Worm (Caenorhabditis elegans) whole organism, young adult: Measurements from ENCODE around the gene Y51B9A.5.

Experiments used
- B0261.1 ChIP-seq: sonication (generic microtip); optimal IDR thresholded peaks from 2 replicates; lab custom pipeline; 2016; ENCODE audit warnings: mild to moderate bottlenecking, missing genetic modification characterization, moderate library complexity, missing compliant biosample characterization
- F10E7.11 ChIP-seq: sonication (generic microtip); optimal IDR thresholded peaks from 2 replicates; lab custom pipeline; 2017; ENCODE audit warnings: mild to moderate bottlenecking, missing genetic modification characterization, moderate library complexity, missing compliant biosample characterization
- F23B12.7 ChIP-seq: sonication (generic microtip); optimal IDR thresholded peaks from 2 replicates; lab custom pipeline; 2017; ENCODE audit warnings: missing genetic modification characterization, mild to moderate bottlenecking, missing compliant biosample characterization, antibody characterized with exemption, moderate library complexity; ENCODE audit not compliant: insufficient read depth
- F33H1.4 ChIP-seq: fragments of 200-800 bp; sonication (Bioruptor generic); IDR thresholded peaks from 2 replicates; pipeline ENCODE4 v1.3.6; 2022; ENCODE audit warnings: missing genetic modification reagents, missing genetic modification characterization, missing compliant biosample characterization
- F37B4.10 ChIP-seq: fragments of 200-800 bp; sonication (Bioruptor generic); IDR thresholded peaks from 2 replicates; pipeline ENCODE4 v1.3.6; 2022; ENCODE audit warnings: missing genetic modification characterization, missing compliant biosample characterization
- F39B2.1 ChIP-seq: fragments of 200-800 bp; sonication (Bioruptor generic); IDR thresholded peaks from 2 replicates; pipeline ENCODE4 v1.3.6; 2022; ENCODE audit warnings: missing genetic modification reagents, missing genetic modification characterization, missing compliant biosample characterization
- F52B5.7 ChIP-seq: sonication (generic microtip); optimal IDR thresholded peaks from 2 replicates; lab custom pipeline; 2016; ENCODE audit warnings: mild to moderate bottlenecking, missing genetic modification characterization, missing compliant biosample characterization
- F57A8.1 ChIP-seq: fragments of 200-800 bp; sonication (Bioruptor generic); optimal IDR thresholded peaks from 2 replicates; lab custom pipeline; 2018; ENCODE audit warnings: mild to moderate bottlenecking, missing genetic modification characterization, moderate library complexity, missing compliant biosample characterization
- F57C9.4 ChIP-seq: sonication (generic microtip); optimal IDR thresholded peaks from 2 replicates; lab custom pipeline; 2017; ENCODE audit warnings: mild to moderate bottlenecking, missing genetic modification characterization, missing compliant biosample characterization
- K12H6.12 ChIP-seq: fragments of 200-800 bp; sonication (Bioruptor generic); optimal IDR thresholded peaks from 2 replicates; lab custom pipeline; 2018; ENCODE audit warnings: mild to moderate bottlenecking, missing genetic modification characterization, missing compliant biosample characterization
- T26A5.8 ChIP-seq: sonication (generic microtip); optimal IDR thresholded peaks from 2 replicates; lab custom pipeline; 2016; ENCODE audit warnings: missing genetic modification characterization, missing compliant biosample characterization
- Y56A3A.18 ChIP-seq: fragments of 200-800 bp; sonication (Bioruptor generic); IDR thresholded peaks from 2 replicates; pipeline ENCODE4 v1.3.6; 2022; ENCODE audit warnings: missing genetic modification reagents, missing genetic modification characterization, missing compliant biosample characterization
- akir-1 ChIP-seq: fragments of 200-800 bp; sonication (Bioruptor generic); optimal IDR thresholded peaks from 2 replicates; lab custom pipeline; 2018; ENCODE audit warnings: mild to moderate bottlenecking, missing genetic modification characterization, moderate library complexity, missing compliant biosample characterization
- aptf-2 ChIP-seq: fragments of 200-800 bp; sonication (Bioruptor generic); conservative IDR thresholded peaks from 2 replicates; pipeline ENCODE4 v1.3.6; 2022; ENCODE audit warnings: missing genetic modification reagents, missing genetic modification characterization, missing compliant biosample characterization
- atf-7 ChIP-seq: sonication (generic microtip); optimal IDR thresholded peaks from 2 replicates; lab custom pipeline; 2017; ENCODE audit warnings: mild to moderate bottlenecking, missing genetic modification characterization, missing compliant biosample characterization
- attf-3 ChIP-seq: fragments of 200-800 bp; sonication (Bioruptor generic); conservative IDR thresholded peaks from 2 replicates; pipeline ENCODE4 v1.3.6; 2022; ENCODE audit warnings: missing genetic modification reagents, missing genetic modification characterization, missing compliant biosample characterization
- bed-2 ChIP-seq: fragments of 200-800 bp; sonication (Bioruptor generic); IDR thresholded peaks from 2 replicates; pipeline ENCODE4 v1.3.6; 2022; ENCODE audit warnings: missing genetic modification reagents, missing genetic modification characterization, missing compliant biosample characterization
- ceh-40 ChIP-seq: fragments of 200-800 bp; sonication (Bioruptor generic); IDR thresholded peaks from 2 replicates; pipeline ENCODE4 v1.3.6; 2022; ENCODE audit warnings: missing genetic modification characterization, missing compliant biosample characterization
- die-1 ChIP-seq: sonication (generic microtip); optimal IDR thresholded peaks from 2 replicates; lab custom pipeline; 2016; ENCODE audit warnings: missing genotype, mild to moderate bottlenecking, missing genetic modification characterization, missing compliant biosample characterization
- ekl-4 ChIP-seq: fragments of 200-800 bp; sonication (Bioruptor generic); IDR thresholded peaks from 2 replicates; pipeline ENCODE4 v1.3.6; 2022; ENCODE audit warnings: missing genetic modification reagents, missing genetic modification characterization, missing compliant biosample characterization
- him-1 ChIP-seq: sonication (generic microtip); optimal IDR thresholded peaks from 2 replicates; lab custom pipeline; 2016; ENCODE audit warnings: missing genotype, missing genetic modification reagents, missing genetic modification characterization, missing compliant biosample characterization
- hmg-1.2 ChIP-seq: fragments of 200-800 bp; sonication (Bioruptor generic); IDR thresholded peaks from 2 replicates; pipeline ENCODE4 v1.3.6; 2022; ENCODE audit warnings: missing genetic modification reagents, missing genetic modification characterization, missing compliant biosample characterization
- hrde-1 ChIP-seq: sonication (generic microtip); optimal IDR thresholded peaks from 2 replicates; lab custom pipeline; 2016; ENCODE audit warnings: missing genetic modification characterization, mild to moderate bottlenecking, missing compliant biosample characterization, moderate library complexity, missing genotype, missing genetic modification reagents, borderline replicate concordance
- hsf-1 ChIP-seq: fragments of 200-800 bp; sonication (Bioruptor generic); IDR thresholded peaks from 2 replicates; pipeline ENCODE4 v1.3.6; 2022; ENCODE audit warnings: missing genetic modification reagents, missing genetic modification characterization, missing compliant biosample characterization
- lin-26 ChIP-seq: fragments of 200-800 bp; sonication (Bioruptor generic); IDR thresholded peaks from 2 replicates; pipeline ENCODE4 v1.3.6; 2022; ENCODE audit warnings: missing genetic modification reagents, missing genetic modification characterization, missing compliant biosample characterization
- madf-10 ChIP-seq: sonication (generic microtip); optimal IDR thresholded peaks from 2 replicates; lab custom pipeline; 2016; ENCODE audit warnings: mild to moderate bottlenecking, missing genetic modification characterization, missing compliant biosample characterization
- madf-3 ChIP-seq: fragments of 200-800 bp; sonication (Bioruptor generic); IDR thresholded peaks from 2 replicates; pipeline ENCODE4 v1.3.6; 2022; ENCODE audit warnings: missing genetic modification reagents, missing genetic modification characterization, missing compliant biosample characterization
- madf-6 ChIP-seq: fragments of 200-800 bp; sonication (Bioruptor generic); IDR thresholded peaks from 2 replicates; pipeline ENCODE4 v1.3.6; 2022; ENCODE audit warnings: missing genetic modification reagents, missing genetic modification characterization, missing compliant biosample characterization
- mes-4 ChIP-seq: sonication (generic microtip); optimal IDR thresholded peaks from 2 replicates; lab custom pipeline; 2016; ENCODE audit warnings: missing genotype, missing genetic modification characterization, missing compliant biosample characterization
- nfya-1 ChIP-seq: sonication (generic microtip); optimal IDR thresholded peaks from 2 replicates; lab custom pipeline; 2017; ENCODE audit warnings: antibody characterized with exemption, missing compliant biosample characterization, missing genetic modification characterization, borderline replicate concordance; ENCODE audit not compliant: insufficient read depth
- nhr-90 ChIP-seq: sonication (generic microtip); optimal IDR thresholded peaks from 2 replicates; lab custom pipeline; 2016; ENCODE audit warnings: missing genotype, mild to moderate bottlenecking, missing genetic modification characterization, missing compliant biosample characterization
- pha-4 ChIP-seq: fragments of 150-350 bp; sonication (generic microtip); optimal IDR thresholded peaks from 2 replicates; lab custom pipeline; 2014; ENCODE audit warnings: missing biosample characterization, missing genetic modification reagents, missing genetic modification characterization
- tlf-1 ChIP-seq: fragments of 200-800 bp; sonication (Bioruptor generic); optimal IDR thresholded peaks from 2 replicates; lab custom pipeline; 2018; ENCODE audit warnings: mild to moderate bottlenecking, missing genetic modification characterization, missing compliant biosample characterization
- xnd-1 ChIP-seq: sonication (generic microtip); optimal IDR thresholded peaks from 2 replicates; lab custom pipeline; 2016; ENCODE audit warnings: missing genotype, missing genetic modification reagents, missing genetic modification characterization, missing compliant biosample characterization
- zfh-2 ChIP-seq: fragments of 200-800 bp; sonication (Bioruptor generic); conservative IDR thresholded peaks from 2 replicates; pipeline ENCODE4 v1.3.6; 2022; ENCODE audit warnings: missing genetic modification reagents, missing genetic modification characterization, missing compliant biosample characterization
- ztf-22 ChIP-seq: fragments of 200-800 bp; sonication (Bioruptor generic); optimal IDR thresholded peaks from 2 replicates; lab custom pipeline; 2018; ENCODE audit warnings: mild to moderate bottlenecking, missing genetic modification characterization, moderate library complexity, missing compliant biosample characterization
- ztf-25 ChIP-seq: fragments of 200-800 bp; sonication (Bioruptor generic); IDR thresholded peaks from 2 replicates; pipeline ENCODE4 v1.3.6; 2022; ENCODE audit warnings: missing genetic modification reagents, missing genetic modification characterization, missing compliant biosample characterization
- ztf-26 ChIP-seq: sonication (generic microtip); optimal IDR thresholded peaks from 2 replicates; lab custom pipeline; 2017; ENCODE audit warnings: missing genetic modification characterization, missing compliant biosample characterization

Y51B9A.5 gene

ce11 chrII:9372393-9372792 lies 31.6 kb upstream of the Y51B9A.5 start, which contains the start of gene C06C3.3:
Gene C06C3.3, minus strand, starts transcription at chrII:9372493.
- TF ChIP-seq F37B4.10 (GFP tag; lab: Robert Waterston, UW) = no peak
- TF ChIP-seq bed-2 (GFP tag; lab: Robert Waterston, UW) = no peak
- TF ChIP-seq T26A5.8 (tag; lab: Kevin White, UChicago) = no peak
- no peak for TF ChIP-seq xnd-1
- TF ChIP-seq F57A8.1 (GFP tag; lab: Kevin White, UChicago) = no peak
- TF ChIP-seq hrde-1 (tag; lab: Kevin White, UChicago) = no peak
- TF ChIP-seq mes-4 (tag; lab: Kevin White, UChicago) = no peak
- TF ChIP-seq madf-3 (GFP tag; lab: Robert Waterston, UW) = no peak
- TF ChIP-seq nfya-1 (tag; lab: Kevin White, UChicago) = no peak
- no peak for TF ChIP-seq hsf-1

ce11 chrII:9372991-9373390 lies 31.0 kb upstream of the Y51B9A.5 start, which contains the start of gene C06C3.4:
Gene C06C3.4, plus strand, starts transcription at chrII:9373291.
- TF ChIP-seq zfh-2 (GFP tag; lab: Robert Waterston, UW) (no peak), lin-26 (GFP tag; lab: Robert Waterston, UW) (no peak), F23B12.7 (tag; lab: Kevin White, UChicago) (no peak), nfya-1 (tag; lab: Kevin White, UChicago) (no peak), him-1 (tag; lab: Kevin White, UChicago) (no peak), B0261.1 (no peak)

DNA sequence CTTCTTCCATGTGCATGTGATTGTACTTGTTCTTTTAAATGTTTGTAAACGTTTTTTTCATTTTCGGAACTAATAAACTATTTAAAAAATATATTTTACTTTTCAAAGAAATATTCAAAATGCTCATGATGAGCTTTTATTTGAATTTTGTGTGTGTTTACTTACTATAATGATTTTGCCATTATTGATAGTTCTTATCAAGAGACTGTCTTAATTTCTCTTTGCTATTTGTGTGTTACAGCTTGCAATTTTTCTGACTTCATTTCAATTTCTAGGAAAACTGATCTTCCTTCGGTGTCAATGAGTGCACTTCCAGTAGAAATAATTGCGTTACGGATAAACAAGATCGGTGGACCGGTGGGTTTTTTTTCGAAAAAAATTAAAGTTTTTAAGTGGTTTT lies 29.1 kb upstream of the Y51B9A.5 start, which contains the start of gene C06C3.12:
Gene C06C3.12, plus strand, starts transcription at position 301 of the 400 bp plus-strand sequence.
- TF ChIP-seq akir-1 (GFP tag; lab: Kevin White, UChicago) (no peak), ztf-25 (GFP tag; lab: Robert Waterston, UW) (no peak), ceh-40 (GFP tag; lab: Robert Waterston, UW) (no peak), F10E7.11 (no peak), ztf-26 (tag; lab: Kevin White, UChicago) (no peak), attf-3 (GFP tag; lab: Robert Waterston, UW) (no peak), F39B2.1 (GFP tag; lab: Robert Waterston, UW) (no peak)

ce11 chrII:9377158-9377557 lies 26.8 kb upstream of the Y51B9A.5 start, which contains the start of gene C06C3.10:
Gene C06C3.10, minus strand, starts transcription at chrII:9377258.
- TF ChIP-seq F52B5.7 (tag; lab: Kevin White, UChicago) = no peak
- no peak for TF ChIP-seq aptf-2 (GFP tag; lab: Robert Waterston, UW)
- no peak for TF ChIP-seq madf-10 (tag; lab: Kevin White, UChicago)
- no peak for TF ChIP-seq hmg-1.2 (GFP tag; lab: Robert Waterston, UW)
- TF ChIP-seq ztf-22 (GFP tag; lab: Kevin White, UChicago) = no peak
- no peak for TF ChIP-seq F33H1.4
- no peak for TF ChIP-seq ztf-26 (tag; lab: Kevin White, UChicago)
- no peak for TF ChIP-seq F57A8.1 (GFP tag; lab: Kevin White, UChicago)
- TF ChIP-seq tlf-1 = no peak
- TF ChIP-seq K12H6.12 (tag; lab: Kevin White, UChicago) = no peak
- no peak for TF ChIP-seq die-1 (tag; lab: Kevin White, UChicago)
- no peak for TF ChIP-seq nhr-90 (tag; lab: Kevin White, UChicago)
- no peak for TF ChIP-seq madf-3 (GFP tag; lab: Robert Waterston, UW)
- TF ChIP-seq ekl-4 (GFP tag; lab: Robert Waterston, UW) = no peak
- TF ChIP-seq pha-4 (tag; lab: Kevin White, UChicago) = no peak
- TF ChIP-seq Y56A3A.18 = no peak
- TF ChIP-seq F57C9.4 (tag; lab: Kevin White, UChicago) = no peak
- no peak for TF ChIP-seq atf-7 (tag; lab: Kevin White, UChicago)
- no peak for TF ChIP-seq hrde-1 (tag; lab: Kevin White, UChicago)
- TF ChIP-seq madf-6 (GFP tag; lab: Robert Waterston, UW) = no peak
